Fruit fly (Drosophila melanogaster) S2 (cell line): ENCODE results near the gene CG14852.

Experiments
- CG8478 ChIP-seq: fragments of >200 bp; optimal IDR thresholded peaks from 2 replicates; lab custom pipeline; 2018
- CTCF ChIP-seq, 2 experiments: fragments of >200 bp; optimal IDR thresholded peaks; 2 replicates each; lab custom pipeline; 2018

Gene CG14852

DNA sequence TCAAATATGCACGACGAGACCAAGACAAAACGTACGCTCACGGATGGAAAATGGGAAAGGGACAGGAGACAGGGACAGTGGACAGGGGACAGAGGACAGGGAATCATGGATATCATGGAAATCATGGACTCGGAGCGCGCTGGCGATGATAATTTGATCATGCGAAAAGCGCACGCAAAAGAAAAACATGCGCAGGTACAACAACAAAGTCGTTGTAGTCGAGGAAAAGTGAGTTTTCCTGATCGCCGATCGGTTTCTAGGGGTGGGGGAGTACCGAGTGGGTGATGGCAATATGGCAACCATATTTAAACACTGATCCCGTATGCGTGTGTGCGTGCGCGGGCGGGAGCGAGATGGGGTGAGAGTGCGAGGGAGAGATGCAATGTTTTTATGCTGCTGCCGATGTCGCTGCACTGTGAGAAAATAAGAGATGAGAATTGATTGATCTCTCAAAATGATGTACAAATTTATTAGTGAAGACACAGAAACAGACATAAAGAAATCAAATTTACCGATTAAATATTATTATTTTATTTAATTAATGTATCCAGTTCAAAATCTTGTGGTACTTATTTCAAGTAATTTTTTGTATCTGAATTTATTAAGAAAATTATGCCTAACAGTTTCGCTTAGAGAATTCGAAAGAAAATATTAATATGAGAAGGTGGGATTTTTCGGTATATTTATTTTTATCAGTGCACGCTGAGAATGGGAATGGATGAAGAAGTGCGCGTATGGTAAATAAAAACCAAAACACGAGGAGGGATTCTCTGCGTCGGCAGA is 25.2 kb downstream of the CG14852 start:
- TF ChIP-seq CG8478 (lab: Kevin White, UChicago) (no peak), CTCF (optimal IDR thresholded peaks at IDR 0.05; lab: Kevin White, UChicago) (no peak)

DNA sequence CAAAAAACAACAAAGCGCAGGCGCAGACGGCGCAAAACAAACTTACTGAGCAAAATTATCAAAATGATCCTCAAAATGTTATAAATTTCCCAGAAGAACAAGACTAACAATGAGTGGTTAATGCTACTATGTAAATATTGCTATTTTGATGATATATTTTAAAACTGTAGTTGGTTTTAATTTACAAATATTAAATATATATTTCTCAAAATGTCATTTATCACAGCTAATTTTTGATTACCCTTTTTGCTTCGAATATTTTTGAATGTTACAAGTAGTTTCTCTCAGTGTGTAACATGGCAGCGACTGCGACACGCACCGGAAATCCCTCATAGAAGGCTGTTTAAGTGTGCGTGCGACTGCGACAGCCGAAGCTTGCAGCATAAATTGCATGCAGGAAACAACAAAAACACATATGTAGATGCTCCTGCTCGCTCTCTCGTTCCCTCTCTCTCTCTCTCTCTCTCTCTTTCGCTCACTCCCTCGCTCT is 32.3 kb downstream of the CG14852 start:
- TF ChIP-seq CTCF (optimal IDR thresholded peaks at IDR 0.05; lab: Kevin White, UChicago) (no peak), CG8478 (lab: Kevin White, UChicago) (no peak)

DNA sequence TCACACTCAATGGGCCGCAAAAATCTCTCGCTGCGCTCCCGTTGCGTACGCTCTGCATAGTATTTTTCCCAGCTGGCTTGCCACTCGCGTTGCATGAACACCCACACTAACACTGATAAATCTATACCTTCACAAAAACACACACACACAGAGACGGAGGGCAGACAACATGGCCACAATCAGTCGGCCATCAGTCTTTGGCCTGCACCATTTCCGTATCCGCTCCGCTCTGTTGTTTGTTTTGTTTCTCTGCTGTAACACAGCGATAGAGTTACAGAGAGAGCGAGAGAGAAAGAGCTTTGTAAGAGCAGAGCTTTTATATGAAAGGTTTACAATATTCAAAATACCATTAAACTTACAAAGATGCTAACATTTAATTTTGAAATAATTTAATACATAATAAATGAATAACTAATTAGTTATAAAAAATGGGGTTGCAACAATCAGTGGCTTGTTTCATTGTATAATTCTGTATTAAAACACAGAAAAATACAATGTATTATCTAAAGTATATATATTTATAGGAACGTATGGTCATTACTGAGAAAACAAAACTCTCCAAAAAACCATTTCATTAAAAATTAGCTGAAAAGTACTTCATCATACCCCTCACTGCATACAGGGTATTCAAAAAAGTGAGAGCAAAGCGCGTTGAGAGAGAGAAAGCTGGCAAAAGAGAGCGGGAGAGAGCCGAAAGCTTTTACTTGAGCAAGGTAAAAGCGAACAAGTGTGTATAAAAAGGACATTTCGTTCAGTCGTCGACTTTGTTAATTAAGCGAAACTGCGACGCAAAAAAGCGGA is 43.4 kb downstream of the CG14852 start, which contains the start of gene CG14853:
Gene CG14853 (plus strand): TSS at position 751 of the 801 bp plus-strand sequence.
- TF ChIP-seq CTCF (optimal IDR thresholded peaks at IDR 0.05; lab: Kevin White, UChicago) (no peak), CG8478 (lab: Kevin White, UChicago) (no peak)
